Worm (Caenorhabditis elegans): ENCODE data around the gene clec-197.
"Not testable (repeated sequence)": the region's sequence is repeated elsewhere in the genome, so short reads cannot be mapped to it uniquely, and the experiment has no call there.

clec-197 gene

DNA sequence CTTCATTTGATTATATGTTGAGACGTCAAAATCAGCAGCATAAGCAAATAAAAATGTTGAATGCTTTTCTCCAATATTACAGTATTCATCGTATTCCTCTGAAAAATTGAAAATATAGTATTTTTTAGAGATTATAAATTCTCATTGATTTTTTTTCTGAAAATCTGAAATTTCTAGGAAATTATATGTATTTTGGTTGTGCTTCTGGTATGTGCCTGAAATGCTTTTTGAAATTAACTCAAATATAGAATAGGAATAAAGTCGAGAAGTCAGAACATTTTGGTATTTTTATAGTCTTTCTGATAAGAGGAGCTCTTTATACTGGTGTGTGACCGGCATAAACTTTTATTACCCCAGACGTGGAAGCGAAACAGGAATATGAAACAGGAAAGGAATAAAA lies 39.3 kb downstream of the clec-197 start, which contains the start of gene T28F3.8:
TSS of gene T28F3.8 (minus strand) at position 101 of the 400 bp plus-strand sequence.
- TF ChIP-seq cnd-1 (tag; optimal IDR thresholded peaks at IDR 0.05); elt-3 (tag; optimal IDR thresholded peaks at IDR 0.05); drap-1 (GFP tag; optimal IDR thresholded peaks at IDR 0.05): not testable (repeated sequence)

DNA sequence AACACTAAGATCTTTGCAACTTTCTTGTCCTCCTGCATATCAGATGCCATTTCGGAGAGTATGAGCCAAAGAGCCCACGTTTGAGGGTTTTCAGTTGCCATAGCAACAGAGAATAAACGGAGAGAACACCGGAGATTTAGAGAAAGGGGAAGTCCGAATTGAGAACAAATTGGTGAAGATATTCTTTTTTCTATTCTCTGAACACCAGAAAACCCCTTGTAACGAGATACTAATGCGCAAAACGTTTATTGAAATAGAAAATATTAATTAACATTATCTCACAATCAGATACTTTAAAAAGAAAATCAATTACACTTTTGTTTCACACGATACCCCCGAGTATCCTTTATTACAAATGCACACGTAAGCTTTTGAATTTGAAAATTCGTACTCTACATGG lies 44.6 kb downstream of the clec-197 start, which contains the start of gene ifta-2:
TSS of gene ifta-2 (minus strand) at position 101 of the 400 bp plus-strand sequence.
- TF ChIP-seq drap-1 (GFP tag; optimal IDR thresholded peaks at IDR 0.05): no peak
- TF ChIP-seq elt-1 (tag; optimal IDR thresholded peaks at IDR 0.05; ENCODE audit: borderline replicate concordance, insufficient read depth): no peak
- no peak for TF ChIP-seq nhr-76 (tag; optimal IDR thresholded peaks at IDR 0.05)
- no peak for TF ChIP-seq lin-32 (GFP tag; optimal IDR thresholded peaks at IDR 0.05)
- no peak for TF ChIP-seq unc-120 (tag; optimal IDR thresholded peaks at IDR 0.05; ENCODE audit: poor library complexity, severe bottlenecking)
